Fruit fly (Drosophila melanogaster): Measurements from ENCODE around the gene Mgstl.

DNA sequence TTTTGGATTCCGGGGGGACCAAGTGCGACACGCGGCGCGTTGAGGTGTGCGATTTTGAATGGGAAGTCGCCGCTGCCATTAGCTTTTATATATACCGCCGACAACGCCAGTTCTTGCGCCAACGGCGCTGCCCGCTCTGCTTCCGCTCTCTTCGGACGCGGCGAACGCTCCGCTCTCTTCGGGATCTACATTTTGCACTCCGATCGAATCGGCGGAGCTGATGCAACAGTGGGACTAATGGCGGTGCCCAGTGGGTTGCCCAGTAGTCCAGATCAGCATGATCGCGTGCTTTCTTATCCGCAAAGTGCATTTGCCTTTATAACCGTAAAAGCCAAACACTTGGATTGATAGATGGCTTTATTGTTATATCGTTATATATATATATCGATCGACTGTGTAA lies 25.5 kb downstream of the Mgstl start, which contains the start of gene CG32512:
- TF ChIP-seq CG1620 (GFP tag; optimal IDR thresholded peaks at IDR 0.05), result no peak
- no peak for TF ChIP-seq Clk (GFP tag; optimal IDR thresholded peaks at IDR 0.05)
